Worm (Caenorhabditis elegans) whole organism, late embryonic: Measurements from ENCODE around the gene F59B2.13.

Experiments
- K02D7.2 ChIP-seq: sonication (generic microtip); optimal IDR thresholded peaks from 2 replicates; lab custom pipeline; 2017; ENCODE audit warnings: mild to moderate bottlenecking, missing genetic modification characterization, missing compliant biosample characterization
- ceh-31 ChIP-seq: sonication (generic microtip); optimal IDR thresholded peaks from 2 replicates; lab custom pipeline; 2016; ENCODE audit warnings: missing genetic modification characterization, missing compliant biosample characterization
- hlh-15 ChIP-seq: sonication (generic microtip); optimal IDR thresholded peaks from 2 replicates; lab custom pipeline; 2016; ENCODE audit warnings: missing genetic modification characterization, missing compliant biosample characterization
- madf-2 ChIP-seq: sonication (generic microtip); optimal IDR thresholded peaks from 2 replicates; lab custom pipeline; 2017; ENCODE audit warnings: missing genetic modification characterization, missing compliant biosample characterization
- nfya-1 ChIP-seq: sonication (generic microtip); optimal IDR thresholded peaks from 2 replicates; lab custom pipeline; 2017; ENCODE audit warnings: missing genetic modification characterization, mild to moderate bottlenecking, missing compliant biosample characterization, antibody characterized with exemption, moderate library complexity
- pros-1 ChIP-seq: fragments of 150-350 bp; optimal IDR thresholded peaks from 2 replicates; lab custom pipeline; 2014; ENCODE audit warnings: missing biosample characterization, missing genetic modification reagents, missing genetic modification characterization

DNA sequence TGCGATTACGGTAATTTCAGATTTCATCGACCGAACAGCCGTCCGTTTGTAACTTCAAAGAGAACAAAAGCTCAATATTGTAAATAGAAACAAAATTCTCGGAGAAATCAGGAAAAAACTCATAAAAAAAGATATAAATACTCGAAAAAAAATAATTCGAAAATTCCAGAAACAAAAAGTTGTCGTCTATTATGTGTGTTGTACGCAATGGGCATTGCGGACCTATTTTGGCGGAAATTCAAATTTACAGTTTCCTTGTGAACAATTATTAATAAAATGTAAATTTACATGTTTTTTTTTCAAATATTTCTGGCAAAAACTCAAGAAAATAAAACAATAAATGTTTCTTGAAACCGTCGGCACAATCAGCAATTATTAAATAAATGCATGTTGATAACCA, 41.4 kb downstream of the F59B2.13 start:
- no peak for TF ChIP-seq K02D7.2 (tag; lab: Kevin White, UChicago)
- no peak for TF ChIP-seq hlh-15 (tag; lab: Kevin White, UChicago)
- TF ChIP-seq madf-2: no peak
- TF ChIP-seq nfya-1 (tag; lab: Kevin White, UChicago): no peak
- no peak for TF ChIP-seq ceh-31 (tag; lab: Kevin White, UChicago)
- TF ChIP-seq pros-1 (tag; lab: Kevin White, UChicago): no peak
